Worm (Caenorhabditis elegans): Measurements from ENCODE around the gene his-41.

The his-41 gene

ce11 chrV:9544176-9544632 is 1.1 kb upstream of the his-41 start, which contains the start of gene mdf-1 (continued):
- peak; percentile 74 for TF ChIP-seq lin-54 (GFP tag; optimal IDR thresholded peaks at IDR 0.05)
- peak in 1 of 3 experiments; percentile 69 for TF ChIP-seq lin-35 (GFP tag; optimal IDR thresholded peaks at IDR 0.05)
- peak; percentile 53 for TF ChIP-seq tbp1 (GFP tag; optimal IDR thresholded peaks at IDR 0.05)
- TF ChIP-seq zfh-2 (GFP tag; conservative IDR thresholded peaks at IDR 0.05): no peak
- peak; percentile 63 for TF ChIP-seq C06A6.2 (GFP tag; conservative IDR thresholded peaks at IDR 0.05)
- peak; percentile 56 for TF ChIP-seq nhr-80 (tag; optimal IDR thresholded peaks at IDR 0.05)
- no peak for TF ChIP-seq K12H6.12 (tag; optimal IDR thresholded peaks at IDR 0.05)
- peak; percentile 58 for TF ChIP-seq ZK185.1 (tag; optimal IDR thresholded peaks at IDR 0.05; ENCODE audit: poor library complexity, severe bottlenecking)
- no peak for TF ChIP-seq aptf-2 (GFP tag; conservative IDR thresholded peaks at IDR 0.05)
- no peak for TF ChIP-seq him-1 (tag; optimal IDR thresholded peaks at IDR 0.05)
- peak; percentile 45 for TF ChIP-seq attf-5 (GFP tag; optimal IDR thresholded peaks at IDR 0.05)
- 0 out of 2 replicates have a peak, but pooled peaks have one; percentile 45 for TF ChIP-seq rcor-1 (GFP tag; IDR thresholded peaks at IDR 0.05)
- TF ChIP-seq B0336.3 (GFP tag; IDR thresholded peaks at IDR 0.05): no peak; the same call in 1 of the 2 replicates
- TF ChIP-seq cebp-1 (GFP tag; IDR thresholded peaks at IDR 0.05): no peak
- TF ChIP-seq cebp-1 (tag; optimal IDR thresholded peaks at IDR 0.05): peak; percentile 65
- no peak for TF ChIP-seq hsf-1 (GFP tag; IDR thresholded peaks at IDR 0.05)
- 0 out of 2 replicates have a peak, but pooled peaks have one; percentile 17 for TF ChIP-seq ceh-100 (GFP tag; IDR thresholded peaks at IDR 0.05)
- no peak for TF ChIP-seq athp-1 (tag; optimal IDR thresholded peaks at IDR 0.05)
- TF ChIP-seq hrde-1 (tag; optimal IDR thresholded peaks at IDR 0.05; ENCODE audit: borderline replicate concordance): peak; percentile 34
- TF ChIP-seq attf-6 (GFP tag; IDR thresholded peaks at IDR 0.05): no peak
- TF ChIP-seq dox-1 (GFP tag; IDR thresholded peaks at IDR 0.05): peak; percentile 49; the same call in 1 of the 2 replicates
- 0 out of 2 replicates have a peak, but pooled peaks have one; percentile 12 for TF ChIP-seq hmg-1.2 (GFP tag; IDR thresholded peaks at IDR 0.05)
- TF ChIP-seq efl-1 (GFP tag; optimal IDR thresholded peaks at IDR 0.05): peak; percentile 59
- TF ChIP-seq ccch-3 (GFP tag; optimal IDR thresholded peaks at IDR 0.05): no peak
- no peak for TF ChIP-seq ceh-58 (GFP tag; IDR thresholded peaks at IDR 0.05)
- no peak for TF ChIP-seq madf-6 (GFP tag; IDR thresholded peaks at IDR 0.05)
- TF ChIP-seq ama-1 (optimal IDR thresholded peaks at IDR 0.05): peak; percentile 20
- TF ChIP-seq ama-1 (GFP tag; optimal IDR thresholded peaks at IDR 0.05): no peak
- TF ChIP-seq madf-3 (GFP tag; IDR thresholded peaks at IDR 0.05): peak; percentile 69; the same call in 1 of the 2 replicates
- no peak for TF ChIP-seq F39B2.1 (GFP tag; IDR thresholded peaks at IDR 0.05)
- no peak for TF ChIP-seq snpc-4 (GFP tag; optimal IDR thresholded peaks at IDR 0.05)
- peak; percentile 1 to 75 (median 26) for TF ChIP-seq snpc-4 (tag; optimal IDR thresholded peaks at IDR 0.05)
- no peak for TF ChIP-seq aptf-3 (GFP tag; IDR thresholded peaks at IDR 0.05)
- peak; percentile 26 for TF ChIP-seq madf-10 (tag; optimal IDR thresholded peaks at IDR 0.05)
- TF ChIP-seq snpc-3.4 (tag; optimal IDR thresholded peaks at IDR 0.05): peak; percentile 52
- TF ChIP-seq lin-40 (tag; optimal IDR thresholded peaks at IDR 0.05): peak; percentile 23
- TF ChIP-seq egl-44 (GFP tag; IDR thresholded peaks at IDR 0.05): no peak
- TF ChIP-seq tbx-9 (tag; optimal IDR thresholded peaks at IDR 0.05; ENCODE audit: borderline replicate concordance): no peak
- peak; percentile 62 for TF ChIP-seq ztf-18 (tag; optimal IDR thresholded peaks at IDR 0.05)
- peak; percentile 24 for TF ChIP-seq F23B12.7 (tag; optimal IDR thresholded peaks at IDR 0.05; ENCODE audit: insufficient read depth)
- TF ChIP-seq F33H1.4 (GFP tag; IDR thresholded peaks at IDR 0.05): no peak
- peak; percentile 17; the same call in 1 of the 2 replicates for TF ChIP-seq D2030.7 (GFP tag; IDR thresholded peaks at IDR 0.05)
- TF ChIP-seq let-526 (GFP tag; IDR thresholded peaks at IDR 0.05): no peak
- TF ChIP-seq nfyb-1 (GFP tag; IDR thresholded peaks at IDR 0.05): peak; percentile 34; the same call in 1 of the 2 replicates
